Fruit fly (Drosophila melanogaster): Measurements from ENCODE around the gene CG7381.

The CG7381 gene

DNA sequence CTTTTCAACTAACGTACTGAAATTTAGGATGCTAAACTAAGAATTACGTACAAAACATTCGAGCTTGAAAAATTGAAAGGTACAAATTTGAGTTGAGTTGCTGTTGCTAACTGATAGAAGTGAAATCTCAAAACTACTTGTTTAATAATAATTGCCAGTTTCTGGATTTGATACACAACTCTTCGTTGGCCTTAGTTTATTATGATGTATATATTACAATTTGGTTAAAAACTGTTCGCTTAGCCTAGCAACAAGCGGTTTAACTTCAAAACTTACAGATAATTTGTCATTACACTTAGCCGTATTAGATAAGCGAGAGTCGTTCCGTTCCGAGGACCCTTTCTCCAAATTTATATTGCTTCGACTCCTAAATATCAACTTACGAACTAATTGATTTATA is 9.7 kb downstream of the CG7381 start, which contains the start of the genes CG14384 and grsm:
CG14384 (minus strand) TSS at position 101 of the 400 bp plus-strand sequence.
grsm (minus strand) TSS at position 101 of the 400 bp plus-strand sequence.
- TF ChIP-seq br (GFP tag; optimal IDR thresholded peaks at IDR 0.05), result no peak
- no peak for TF ChIP-seq brk (GFP tag; optimal IDR thresholded peaks at IDR 0.05)
- TF ChIP-seq CG9705 (GFP tag; optimal IDR thresholded peaks at IDR 0.05), result no peak
- no peak for TF ChIP-seq N (GFP tag; optimal IDR thresholded peaks at IDR 0.05)

DNA sequence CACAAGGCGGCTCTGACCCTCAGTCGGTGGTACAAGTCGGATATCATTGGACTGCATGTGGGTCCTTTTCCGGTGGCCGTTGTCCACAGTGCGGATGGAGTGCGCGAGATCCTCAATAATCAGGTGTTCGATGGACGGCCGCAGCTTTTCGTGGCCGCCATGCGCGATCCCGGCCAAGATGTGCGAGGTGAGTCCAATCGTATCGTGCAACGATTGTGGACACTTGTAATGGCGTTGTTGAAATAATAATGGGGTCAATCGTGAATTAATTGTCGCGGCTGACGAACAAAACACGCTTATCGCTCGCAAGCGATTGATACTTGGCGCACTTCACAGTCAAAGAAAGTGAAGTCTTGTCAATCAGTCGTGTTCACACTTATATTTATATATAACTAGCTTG is 13.2 kb downstream of the CG7381 start:
- no peak for TF ChIP-seq dsf (GFP tag; optimal IDR thresholded peaks at IDR 0.05; ENCODE audit: borderline replicate concordance)
- TF ChIP-seq h (GFP tag; optimal IDR thresholded peaks at IDR 0.05), result peak; percentile 50

DNA sequence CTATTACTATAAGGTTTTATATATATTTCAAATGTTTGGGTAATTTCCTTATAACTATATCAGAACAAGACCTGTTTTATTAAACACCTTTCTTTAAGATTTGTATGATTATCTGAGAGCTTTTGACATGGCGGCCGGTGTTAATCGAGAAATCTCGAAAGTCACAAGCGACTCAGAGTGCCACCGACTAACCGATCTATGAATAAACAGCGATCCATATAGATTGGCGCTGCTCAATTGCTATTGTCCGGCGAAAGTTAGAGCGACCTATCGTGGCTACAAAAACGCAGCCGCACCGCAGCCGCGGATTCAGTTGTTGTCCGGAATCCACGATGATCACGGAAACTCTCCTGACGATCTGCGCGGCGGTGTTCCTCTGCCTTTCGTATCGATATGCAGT is 13.8 kb downstream of the CG7381 start, which contains the start of gene Cyp304a1:
Cyp304a1 (plus strand) TSS at position 301 of the 400 bp plus-strand sequence.
- TF ChIP-seq foxo (GFP tag; optimal IDR thresholded peaks at IDR 0.05) (no peak), pan (optimal IDR thresholded peaks at IDR 0.05) (no peak), jim (GFP tag; optimal IDR thresholded peaks at IDR 0.05) (no peak), ey (GFP tag; optimal IDR thresholded peaks at IDR 0.05) (no peak), tai (GFP tag; optimal IDR thresholded peaks at IDR 0.05) (no peak)

DNA sequence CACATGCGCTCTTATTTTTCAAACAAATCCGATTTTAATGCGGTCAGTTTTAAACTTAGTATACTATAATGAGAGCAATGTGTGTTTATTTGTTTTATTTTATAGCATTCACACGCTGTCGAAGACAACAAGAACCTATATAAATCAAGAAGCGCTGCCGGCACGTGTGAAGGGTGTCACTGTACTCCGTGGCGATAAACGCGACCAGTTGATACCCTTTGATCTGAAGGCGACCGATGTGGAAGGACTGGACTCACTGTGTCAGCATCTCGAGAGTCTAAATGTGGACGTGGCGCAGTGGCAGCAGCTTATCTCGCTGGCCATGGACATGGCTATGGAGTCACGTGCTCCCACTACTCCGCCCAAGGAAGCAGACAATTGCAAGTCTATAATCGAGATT is 14.7 kb downstream of the CG7381 start:
- TF ChIP-seq HLH106 (tag; optimal IDR thresholded peaks at IDR 0.05) (no peak), sage (GFP tag; optimal IDR thresholded peaks at IDR 0.05) (no peak), tai (GFP tag; optimal IDR thresholded peaks at IDR 0.05) (no peak)

- TF ChIP-seq tai (GFP tag; optimal IDR thresholded peaks at IDR 0.05) (peak; percentile 91), GATAd (GFP tag; optimal IDR thresholded peaks at IDR 0.05) (peak; percentile 57), sv (GFP tag; optimal IDR thresholded peaks at IDR 0.05) (no peak), Dif (GFP tag; optimal IDR thresholded peaks at IDR 0.05; ENCODE audit: partially characterized antibody) (no peak), fru (GFP tag; optimal IDR thresholded peaks at IDR 0.05) (peak; percentile 31), rgr (GFP tag; optimal IDR thresholded peaks at IDR 0.05) (peak; percentile 68), OdsH (GFP tag; optimal IDR thresholded peaks at IDR 0.05) (peak; percentile 55), psq (GFP tag; optimal IDR thresholded peaks at IDR 0.05) (peak; percentile 16), h (GFP tag; optimal IDR thresholded peaks at IDR 0.05) (peak; percentile 68), Hr83 (GFP tag; optimal IDR thresholded peaks at IDR 0.05; ENCODE audit: poor library complexity, severe bottlenecking) (peak; percentile 93), dsf (GFP tag; optimal IDR thresholded peaks at IDR 0.05; ENCODE audit: borderline replicate concordance) (peak; percentile 60), Jra (GFP tag; optimal IDR thresholded peaks at IDR 0.05) (peak; percentile 78), woc (GFP tag; optimal IDR thresholded peaks at IDR 0.05) (no peak), CrebA (GFP tag; optimal IDR thresholded peaks at IDR 0.05; ENCODE audit: borderline replicate concordance) (peak; percentile 32), Rel (GFP tag; optimal IDR thresholded peaks at IDR 0.05) (no peak), Rel (tag; optimal IDR thresholded peaks at IDR 0.05) (peak; percentile 8), Hnf4 (GFP tag; optimal IDR thresholded peaks at IDR 0.05) (peak; percentile 75), Sp1 (GFP tag; optimal IDR thresholded peaks at IDR 0.05) (peak; percentile 7), Myc (optimal IDR thresholded peaks at IDR 0.05) (no peak), jim (GFP tag; optimal IDR thresholded peaks at IDR 0.05) (peak; percentile 60), sage (GFP tag; optimal IDR thresholded peaks at IDR 0.05) (no peak), foxo (GFP tag; optimal IDR thresholded peaks at IDR 0.05) (peak in 1 of 2 experiments; percentile 77), br (GFP tag; optimal IDR thresholded peaks at IDR 0.05) (peak; percentile 66), ey (GFP tag; optimal IDR thresholded peaks at IDR 0.05) (peak; percentile 62), dl (GFP tag; optimal IDR thresholded peaks at IDR 0.05; ENCODE audit: insufficient read depth in 1 of 2, partially characterized antibody in 2 of 2) (no peak), brk (GFP tag; optimal IDR thresholded peaks at IDR 0.05) (peak; percentile 62), CG9705 (GFP tag; optimal IDR thresholded peaks at IDR 0.05) (no peak), lola (GFP tag; optimal IDR thresholded peaks at IDR 0.05) (no peak)
These were observed 16.1 kb downstream of the CG7381 start, which contains the start of gene Spc25 for dm6 chr3R:12960929-12961855. Gene Spc25, plus strand, starts transcription at chr3R:12961745.

All from whole organism, wandering third instar larva.